Fruit fly (Drosophila melanogaster) whole organism, prepupa: ENCODE data around the gene CG33640.

ENCODE experiments used
- Blimp-1 ChIP-seq: fragments of 200-800 bp; sonication (Bioruptor generic); optimal IDR thresholded peaks from 3 replicates; lab custom pipeline; 2017; ENCODE audit warnings: missing biosample characterization, missing genetic modification characterization, mild to moderate bottlenecking, moderate library complexity, missing genetic modification reagents
- CG10631 ChIP-seq: fragments of 200-800 bp; sonication (Bioruptor generic); optimal IDR thresholded peaks from 2 replicates; lab custom pipeline; 2016; ENCODE audit warnings: missing biosample characterization, missing genetic modification characterization
- CG10669 ChIP-seq: fragments of 200-800 bp; sonication (Bioruptor generic); optimal IDR thresholded peaks from 3 replicates; lab custom pipeline; 2018; ENCODE audit warnings: missing biosample characterization, mild to moderate bottlenecking, missing genetic modification characterization, moderate library complexity
- CG11294 ChIP-seq: fragments of 200-800 bp; sonication (Bioruptor generic); IDR thresholded peaks from 2 replicates; pipeline ENCODE4 v1.3.6; 2022; ENCODE audit warnings: missing biosample characterization, missing genetic modification characterization
- CG11762 ChIP-seq: fragments of 200-800 bp; sonication (Bioruptor generic); optimal IDR thresholded peaks from 3 replicates; lab custom pipeline; 2016; ENCODE audit warnings: missing biosample characterization, missing genetic modification characterization; ENCODE audit not compliant: insufficient read depth
- CG11902 ChIP-seq: fragments of 200-800 bp; sonication (Bioruptor generic); optimal IDR thresholded peaks from 3 replicates; lab custom pipeline; 2016; ENCODE audit warnings: missing biosample characterization, missing genetic modification characterization
- CG15336 ChIP-seq: fragments of 200-800 bp; sonication (Bioruptor generic); IDR thresholded peaks from 2 replicates; pipeline ENCODE4 v1.3.6; 2022; ENCODE audit warnings: missing biosample characterization, missing genetic modification characterization
- CG1621 ChIP-seq: fragments of 200-800 bp; sonication (Bioruptor generic); optimal IDR thresholded peaks from 3 replicates; lab custom pipeline; 2018; ENCODE audit warnings: missing biosample characterization, mild to moderate bottlenecking, missing genetic modification characterization
- CG16779 ChIP-seq: fragments of 200-800 bp; sonication (Bioruptor generic); optimal IDR thresholded peaks from 3 replicates; lab custom pipeline; 2017; ENCODE audit warnings: missing biosample characterization, mild to moderate bottlenecking, missing genetic modification characterization
- CG31627 ChIP-seq: fragments of 200-800 bp; sonication (Bioruptor generic); optimal IDR thresholded peaks from 3 replicates; lab custom pipeline; 2016; ENCODE audit warnings: missing biosample characterization, missing genetic modification characterization
- CG32006 ChIP-seq: fragments of 200-800 bp; sonication (Bioruptor generic); optimal IDR thresholded peaks from 3 replicates; lab custom pipeline; 2017; ENCODE audit warnings: missing biosample characterization, mild to moderate bottlenecking, missing genetic modification characterization
- CG34406 ChIP-seq: fragments of 200-800 bp; sonication (Bioruptor generic); optimal IDR thresholded peaks from 3 replicates; lab custom pipeline; 2016; ENCODE audit warnings: missing biosample characterization, missing genetic modification characterization
- CG3919 ChIP-seq: fragments of 200-800 bp; sonication (Bioruptor generic); optimal IDR thresholded peaks from 3 replicates; lab custom pipeline; 2016; ENCODE audit warnings: missing biosample characterization, missing genetic modification characterization
- CG6163 ChIP-seq: fragments of 200-800 bp; sonication (Bioruptor generic); IDR thresholded peaks from 3 replicates; pipeline ENCODE4 v1.3.6; 2022; ENCODE audit warnings: missing biosample characterization, missing genetic modification characterization
- CG6792 ChIP-seq: fragments of 200-800 bp; sonication (Bioruptor generic); optimal IDR thresholded peaks from 3 replicates; lab custom pipeline; 2016; ENCODE audit warnings: missing biosample characterization, missing genetic modification characterization
- CG6854 ChIP-seq: fragments of 200-800 bp; sonication (Bioruptor generic); optimal IDR thresholded peaks from 2 replicates; lab custom pipeline; 2017; ENCODE audit warnings: missing biosample characterization, mild to moderate bottlenecking, missing genetic modification characterization
- CG8119 ChIP-seq: fragments of 200-800 bp; sonication (Bioruptor generic); IDR thresholded peaks from 3 replicates; pipeline ENCODE4 v1.3.6; 2022; ENCODE audit warnings: missing biosample characterization, missing genetic modification characterization
- CG8319 ChIP-seq: fragments of 200-800 bp; sonication (Bioruptor generic); optimal IDR thresholded peaks from 3 replicates; lab custom pipeline; 2016; ENCODE audit warnings: missing biosample characterization, missing genetic modification characterization
- CG8632 ChIP-seq: fragments of 200-800 bp; sonication (Bioruptor generic); optimal IDR thresholded peaks from 3 replicates; lab custom pipeline; 2016; ENCODE audit warnings: missing biosample characterization, missing genetic modification characterization
- Eip78C ChIP-seq: fragments of 200-800 bp; sonication (Bioruptor generic); peaks from one replicate; lab custom pipeline; 2016; ENCODE audit warnings: missing biosample characterization, missing genetic modification characterization
- Ets21C ChIP-seq: fragments of 200-800 bp; sonication (Bioruptor generic); optimal IDR thresholded peaks from 3 replicates; lab custom pipeline; 2016; ENCODE audit warnings: missing biosample characterization, missing genetic modification characterization
- Ets96B ChIP-seq: fragments of 200-800 bp; optimal IDR thresholded peaks from 2 replicates; lab custom pipeline; 2019; ENCODE audit warnings: missing biosample characterization, mild to moderate bottlenecking, missing genetic modification characterization, moderate library complexity
- Hr38 ChIP-seq: sonication (Bioruptor generic); optimal IDR thresholded peaks from 2 replicates; lab custom pipeline; 2016; ENCODE audit warnings: missing biosample characterization, missing genetic modification characterization
- Lpt ChIP-seq: fragments of 200-800 bp; sonication (Bioruptor generic); optimal IDR thresholded peaks from 3 replicates; lab custom pipeline; 2016; ENCODE audit warnings: missing biosample characterization, missing genetic modification characterization
- Sox102F ChIP-seq: fragments of 200-800 bp; sonication (Bioruptor generic); optimal IDR thresholded peaks from 2 replicates; lab custom pipeline; 2016; ENCODE audit warnings: missing biosample characterization, mild to moderate bottlenecking, missing genetic modification characterization
- Sox14 ChIP-seq: fragments of 200-800 bp; sonication (Bioruptor generic); optimal IDR thresholded peaks from 3 replicates; lab custom pipeline; 2016; ENCODE audit warnings: missing biosample characterization, missing genetic modification characterization
- Sox15 ChIP-seq: fragments of 200-800 bp; sonication (Bioruptor generic); optimal IDR thresholded peaks from 3 replicates; lab custom pipeline; 2016; ENCODE audit warnings: missing biosample characterization, missing genetic modification characterization
- achi ChIP-seq: fragments of 200-800 bp; sonication (Bioruptor generic); optimal IDR thresholded peaks from 3 replicates; lab custom pipeline; 2016; ENCODE audit warnings: missing biosample characterization, missing genetic modification characterization
- acj6 ChIP-seq: fragments of 200-800 bp; sonication (Bioruptor generic); optimal IDR thresholded peaks from 3 replicates; lab custom pipeline; 2016; ENCODE audit warnings: missing biosample characterization, missing genetic modification characterization
- cyc ChIP-seq: fragments of 200-800 bp; sonication (Bioruptor generic); optimal IDR thresholded peaks from 3 replicates; lab custom pipeline; 2016; ENCODE audit warnings: missing biosample characterization, missing genetic modification characterization
- dsx ChIP-seq: fragments of 200-800 bp; optimal IDR thresholded peaks from 3 replicates; lab custom pipeline; 2019; ENCODE audit warnings: missing biosample characterization, mild to moderate bottlenecking, missing genetic modification characterization, moderate library complexity; ENCODE audit not compliant: poor library complexity, severe bottlenecking
- eg ChIP-seq: fragments of 200-800 bp; sonication (Bioruptor generic); IDR thresholded peaks from 3 replicates; pipeline ENCODE4 v1.3.6; 2022; ENCODE audit warnings: missing biosample characterization, missing genetic modification characterization
- fd85E ChIP-seq: fragments of 200-800 bp; sonication (Bioruptor generic); optimal IDR thresholded peaks from 3 replicates; lab custom pipeline; 2016; ENCODE audit warnings: missing biosample characterization, missing genetic modification characterization
- fkh ChIP-seq: fragments of 200-800 bp; sonication (Bioruptor generic); optimal IDR thresholded peaks from 3 replicates; lab custom pipeline; 2017; ENCODE audit warnings: missing biosample characterization, mild to moderate bottlenecking, missing genetic modification characterization, moderate library complexity
- lz ChIP-seq: fragments of 200-800 bp; sonication (Bioruptor generic); optimal IDR thresholded peaks from 3 replicates; lab custom pipeline; 2016; ENCODE audit warnings: missing biosample characterization, missing genetic modification characterization
- net ChIP-seq: fragments of 200-800 bp; sonication (Bioruptor generic); optimal IDR thresholded peaks from 3 replicates; lab custom pipeline; 2016; ENCODE audit warnings: missing biosample characterization, missing genetic modification characterization
- pdm3 ChIP-seq: fragments of 200-800 bp; sonication (Bioruptor generic); optimal IDR thresholded peaks from 3 replicates; lab custom pipeline; 2016; ENCODE audit warnings: missing biosample characterization, missing genetic modification characterization
- salr ChIP-seq, 2 experiments: fragments of 200-800 bp; sonication (Bioruptor generic); optimal IDR thresholded peaks; 3 replicates each; lab custom pipeline; 2016 to 2018; ENCODE audit warnings: missing biosample characterization in 2 of 2, missing genetic modification characterization in 2 of 2, mild to moderate bottlenecking in 1 of 2
- spab ChIP-seq: fragments of 200-800 bp; sonication (Bioruptor generic); optimal IDR thresholded peaks from 2 replicates; lab custom pipeline; 2017; ENCODE audit warnings: missing biosample characterization, mild to moderate bottlenecking, missing genetic modification characterization, missing genetic modification reagents
- ss ChIP-seq, 2 experiments: fragments of 200-800 bp; sonication (Bioruptor generic); optimal IDR thresholded peaks; 2 replicates in 1 of 2; 3 replicates in 1 of 2; lab custom pipeline; 2017 to 2018; ENCODE audit warnings: mild to moderate bottlenecking in 2 of 2, missing biosample characterization in 2 of 2, missing genetic modification characterization in 2 of 2, moderate library complexity in 1 of 2
- svp ChIP-seq: fragments of 200-800 bp; sonication (Bioruptor generic); peaks from one replicate; lab custom pipeline; 2016; ENCODE audit warnings: missing biosample characterization, missing genetic modification characterization
- topi ChIP-seq: fragments of 200-800 bp; sonication (Bioruptor generic); optimal IDR thresholded peaks from 3 replicates; lab custom pipeline; 2016; ENCODE audit warnings: missing biosample characterization, missing genetic modification characterization
- vri ChIP-seq: fragments of 200-800 bp; sonication (Bioruptor generic); optimal IDR thresholded peaks from 3 replicates; lab custom pipeline; 2016; ENCODE audit warnings: missing biosample characterization, mild to moderate bottlenecking, missing genetic modification characterization

The CG33640 gene

DNA sequence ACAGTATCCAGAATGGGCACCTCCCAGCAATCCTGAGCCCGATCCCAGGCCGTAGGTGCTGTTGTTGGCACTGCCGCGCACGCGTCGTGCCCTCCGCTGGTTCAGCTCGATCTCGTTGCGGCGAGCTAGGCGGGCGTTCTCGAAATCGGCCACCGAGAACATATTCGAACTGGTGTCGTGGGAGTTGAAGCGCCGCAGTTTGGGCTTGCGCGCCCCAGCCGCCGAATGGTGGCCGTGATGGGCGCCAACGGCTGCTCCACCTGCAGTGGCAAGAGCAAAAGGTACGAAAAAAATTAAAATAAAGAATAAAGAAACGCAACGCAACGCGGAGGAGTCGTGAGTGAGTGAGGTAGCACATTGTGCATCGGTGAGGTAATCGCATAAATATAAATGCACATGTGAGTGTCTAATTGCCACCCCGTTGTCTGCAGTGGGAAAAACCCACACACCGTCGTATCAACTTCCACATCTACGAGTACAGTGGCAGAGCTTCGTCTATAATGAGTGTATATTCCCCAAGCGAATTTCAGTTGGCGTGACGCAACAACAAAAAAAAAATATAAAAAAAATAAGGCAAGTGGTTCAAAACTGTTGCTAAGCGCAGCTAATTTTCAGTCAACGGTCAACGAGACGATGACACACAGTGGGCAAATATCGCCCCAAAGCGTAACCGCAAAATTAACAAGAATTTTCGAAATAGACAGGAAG is 18.0 kb upstream of the CG33640 start:
- TF ChIP-seq salr (GFP tag; optimal IDR thresholded peaks at IDR 0.05; lab: Kevin White, UChicago): no peak
- TF ChIP-seq vri: peak; percentile 60
- TF ChIP-seq Sox14: no peak
- TF ChIP-seq dsx (GFP tag; lab: Kevin White, UChicago): no peak
- TF ChIP-seq CG11762 (GFP tag; lab: Kevin White, UChicago): no peak
- no peak for TF ChIP-seq CG6854 (GFP tag; lab: Kevin White, UChicago)
- no peak for TF ChIP-seq eg (GFP tag; lab: Robert Waterston, UW)
- no peak for TF ChIP-seq cyc (GFP tag; lab: Kevin White, UChicago)
- no peak for TF ChIP-seq CG8319
- TF ChIP-seq CG3919 (GFP tag; lab: Kevin White, UChicago): no peak
- 0 out of 3 replicates have a peak, but pooled peaks have one; percentile 13 for TF ChIP-seq CG8119
- TF ChIP-seq CG11294 (GFP tag; lab: Robert Waterston, UW): no peak

DNA sequence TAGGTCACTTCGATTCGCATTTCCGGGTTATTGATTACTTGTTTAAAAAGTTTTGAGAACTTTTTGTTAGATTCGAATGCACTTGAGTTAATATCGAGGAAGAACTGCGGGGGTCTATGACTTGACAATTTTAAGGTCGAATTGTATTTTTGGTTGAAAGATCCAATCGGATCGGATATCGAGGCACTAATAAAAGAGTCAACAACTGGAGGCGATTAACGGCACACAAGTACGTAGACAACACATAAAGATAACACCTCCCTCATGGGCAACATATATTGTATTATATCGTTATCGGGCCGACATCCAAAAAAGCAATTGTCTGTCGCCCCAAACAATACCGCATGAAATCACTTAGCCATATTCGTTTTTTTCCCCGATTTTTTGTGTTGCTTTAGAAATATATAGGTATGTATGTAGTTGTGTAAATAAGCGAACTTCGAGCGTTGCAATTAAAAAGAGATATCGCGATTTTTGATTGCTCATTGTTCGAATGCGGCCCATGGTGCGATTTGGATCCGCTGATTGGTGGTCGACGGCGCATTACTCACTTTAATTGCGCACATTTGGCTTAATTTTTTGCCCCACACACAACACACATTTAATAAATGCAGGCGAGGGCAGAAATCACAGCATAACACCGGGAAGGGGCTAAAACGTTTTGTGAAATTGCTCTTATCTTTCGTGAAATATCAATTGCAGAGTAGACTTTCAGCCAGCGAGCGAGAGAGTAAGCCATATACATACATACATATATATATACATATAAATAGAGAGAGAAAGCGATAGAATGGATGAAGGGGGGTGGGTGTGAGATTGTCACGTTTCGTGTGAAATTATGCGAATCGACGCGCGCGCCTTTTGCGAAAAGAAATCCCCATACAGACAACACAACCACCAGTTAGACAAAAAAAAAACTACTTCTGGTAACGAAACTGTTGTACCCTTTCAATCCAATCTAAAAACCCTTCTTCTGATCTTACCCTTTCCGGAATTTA is 16.5 kb upstream of the CG33640 start:
- TF ChIP-seq CG6163 (GFP tag; lab: Robert Waterston, UW) (no peak), Eip78C (peak; percentile 29), Lpt (GFP tag; lab: Kevin White, UChicago) (peak; percentile 19), fkh (peak; percentile 4), vri (peak; percentile 38)

DNA sequence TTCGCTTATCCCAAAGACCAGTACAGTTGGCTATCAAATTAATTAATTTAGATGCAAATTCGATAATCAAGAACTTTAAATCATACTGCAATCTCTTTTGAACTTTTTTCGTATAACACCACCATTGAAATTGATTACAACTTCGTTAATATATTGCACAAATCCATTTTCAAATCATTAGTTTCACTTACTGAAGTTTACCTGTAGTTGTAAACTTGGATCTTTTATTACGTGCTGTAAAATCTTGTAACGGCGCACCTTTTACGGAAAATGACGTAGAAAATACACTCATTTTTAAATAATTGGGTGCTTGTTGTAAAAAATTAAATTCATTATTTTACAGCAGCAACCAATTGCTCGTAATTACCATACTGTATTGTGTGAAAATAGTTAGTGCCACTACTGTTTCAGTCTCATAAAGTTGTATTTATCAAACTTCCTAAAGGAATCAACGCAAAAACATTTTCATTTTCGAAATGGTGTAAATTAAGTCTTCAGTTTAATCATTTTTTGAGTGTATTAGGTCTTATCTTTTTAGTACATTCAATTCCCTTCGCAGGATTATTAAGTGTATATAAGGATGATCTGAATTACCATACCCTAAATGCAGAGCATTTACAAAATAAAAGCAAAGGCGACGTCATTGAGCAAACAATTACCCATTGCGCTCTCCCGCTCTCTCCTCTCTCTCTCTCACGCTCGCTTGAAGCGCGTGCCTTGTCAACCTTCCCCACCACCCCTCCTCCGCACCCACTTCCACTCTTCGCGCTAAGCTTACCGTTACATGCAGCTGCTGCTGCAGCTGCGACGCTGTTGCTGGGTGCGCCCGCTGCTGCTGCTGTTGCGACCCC is 15.2 kb upstream of the CG33640 start:
- peak; percentile 18 for TF ChIP-seq CG3919 (GFP tag; lab: Kevin White, UChicago)
- TF ChIP-seq CG16779: no peak
- peak; percentile 2 for TF ChIP-seq CG34406
- no peak for TF ChIP-seq net (GFP tag; lab: Kevin White, UChicago)
- TF ChIP-seq CG10669 (GFP tag; lab: Kevin White, UChicago): no peak
- TF ChIP-seq CG31627 (GFP tag; lab: Kevin White, UChicago): peak; percentile 42
- peak; percentile 66 for TF ChIP-seq CG32006 (GFP tag; lab: Kevin White, UChicago)
- no peak for TF ChIP-seq Sox102F (GFP tag; lab: Kevin White, UChicago)
- TF ChIP-seq Ets21C (GFP tag; lab: Kevin White, UChicago): peak; percentile 10
- peak; percentile 17 for TF ChIP-seq CG10631 (GFP tag; lab: Kevin White, UChicago)
- TF ChIP-seq CG15336 (GFP tag; lab: Robert Waterston, UW): peak; percentile 36
- TF ChIP-seq ss (GFP tag; optimal IDR thresholded peaks at IDR 0.05; lab: Kevin White, UChicago): peak in 1 of 2 experiments; percentile 2
- TF ChIP-seq topi (GFP tag; lab: Kevin White, UChicago): peak; percentile 45
- peak; percentile 26 for TF ChIP-seq achi (GFP tag; lab: Kevin White, UChicago)
- no peak for TF ChIP-seq vri
- TF ChIP-seq Ets96B (tag; lab: Kevin White, UChicago): no peak
- no peak for TF ChIP-seq Hr38 (GFP tag; lab: Kevin White, UChicago)
- peak; percentile 25 for TF ChIP-seq fkh
- no peak for TF ChIP-seq Lpt (GFP tag; lab: Kevin White, UChicago)
- no peak for TF ChIP-seq fd85E (GFP tag; lab: Kevin White, UChicago)
- peak; percentile 19 for TF ChIP-seq svp (GFP tag; lab: Kevin White, UChicago)
- peak; percentile 25 for TF ChIP-seq CG8632 (GFP tag; lab: Kevin White, UChicago)
- TF ChIP-seq Sox15 (GFP tag; lab: Kevin White, UChicago): peak; percentile 5
- TF ChIP-seq Blimp-1 (GFP tag; lab: Kevin White, UChicago): no peak
- TF ChIP-seq lz: no peak
- peak in 1 of 2 experiments; percentile 28 for TF ChIP-seq salr (GFP tag; optimal IDR thresholded peaks at IDR 0.05; lab: Kevin White, UChicago)
- TF ChIP-seq CG1621: no peak
- TF ChIP-seq acj6: peak; percentile 2
- no peak for TF ChIP-seq CG6792 (GFP tag; lab: Kevin White, UChicago)
- TF ChIP-seq CG11902 (GFP tag; lab: Kevin White, UChicago): peak; percentile 8
- no peak for TF ChIP-seq spab (GFP tag; lab: Kevin White, UChicago)
- TF ChIP-seq pdm3 (GFP tag; lab: Kevin White, UChicago): peak; percentile 46
